Fruit fly (Drosophila melanogaster): ENCODE measurements around the gene CG43321.

DNA sequence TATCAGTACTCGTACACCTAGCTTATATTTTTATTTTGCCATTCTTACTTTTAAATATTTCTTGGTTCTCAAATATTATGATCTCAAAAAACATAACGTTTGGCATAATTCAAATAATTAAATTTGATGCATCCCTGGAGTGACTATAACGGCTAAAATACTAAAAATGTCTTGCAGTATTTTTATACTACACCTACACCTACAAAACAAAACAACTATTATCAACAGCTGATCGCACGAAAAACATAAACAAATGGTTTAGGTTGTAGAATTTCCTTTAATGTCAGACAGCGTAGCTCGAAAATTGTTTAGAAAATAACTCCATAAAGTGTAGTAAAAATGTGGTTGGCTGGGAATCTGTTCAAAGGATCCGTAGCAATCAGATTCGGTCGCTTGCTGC lies 1.1 kb downstream of the CG43321 start, which contains the start of gene CG43322:
- TF ChIP-seq br (GFP tag; optimal IDR thresholded peaks at IDR 0.05) (no peak), dl (GFP tag; optimal IDR thresholded peaks at IDR 0.05; ENCODE audit: insufficient read depth in 1 of 2, partially characterized antibody in 2 of 2) (no peak), Vsx2 (GFP tag; optimal IDR thresholded peaks at IDR 0.05; ENCODE audit: partially characterized antibody) (no peak)
